Fruit fly (Drosophila melanogaster) whole organism, embryonic: ENCODE data around the gene Pdfr.

ENCODE experiments used
- Asciz ChIP-seq: fragments of 200-800 bp; sonication (Bioruptor generic); optimal IDR thresholded peaks from 2 replicates; lab custom pipeline; 2017; ENCODE audit warnings: missing biosample characterization, mild to moderate bottlenecking, missing genetic modification characterization, missing genetic modification reagents
- Atf3 ChIP-seq: fragments of 200-800 bp; sonication (Bioruptor generic); optimal IDR thresholded peaks from 3 replicates; lab custom pipeline; 2016; ENCODE audit warnings: missing biosample characterization, missing genetic modification characterization
- BEAF-32 ChIP-seq: fragments of 200-800 bp; sonication (Bioruptor generic); optimal IDR thresholded peaks from 3 replicates; lab custom pipeline; 2017; ENCODE audit warnings: missing biosample characterization, missing genetic modification characterization, mild to moderate bottlenecking, moderate library complexity, missing genetic modification reagents
- Bteb2 ChIP-seq: fragments of 200-800 bp; sonication (Bioruptor generic); optimal IDR thresholded peaks from 2 replicates; lab custom pipeline; 2016; ENCODE audit warnings: missing biosample characterization, missing genetic modification characterization
- C15 ChIP-seq: fragments of 200-800 bp; sonication (Bioruptor generic); IDR thresholded peaks from 3 replicates; pipeline ENCODE4 v1.3.6; 2022; ENCODE audit warnings: missing biosample characterization, missing genetic modification characterization
- CG10654 ChIP-seq: fragments of 200-800 bp; sonication (Bioruptor generic); optimal IDR thresholded peaks from 2 replicates; lab custom pipeline; 2016; ENCODE audit warnings: missing biosample characterization, missing genetic modification characterization
- CG10959 ChIP-seq: fragments of 200-800 bp; sonication (Bioruptor generic); IDR thresholded peaks from 2 replicates; pipeline ENCODE4 v1.3.6; 2022; ENCODE audit warnings: missing biosample characterization, missing genetic modification characterization
- CG11247 ChIP-seq: fragments of 200-800 bp; sonication (Bioruptor generic); IDR thresholded peaks from 2 replicates; pipeline ENCODE4 v1.3.6; 2022; ENCODE audit warnings: missing biosample characterization, missing genetic modification characterization
- CG11504 ChIP-seq: fragments of 200-800 bp; sonication (Bioruptor generic); optimal IDR thresholded peaks from 3 replicates; lab custom pipeline; 2019; ENCODE audit warnings: missing biosample characterization, mild to moderate bottlenecking, missing genetic modification characterization, moderate library complexity
- CG12744 ChIP-seq: fragments of 200-800 bp; sonication (Bioruptor generic); optimal IDR thresholded peaks from 2 replicates; lab custom pipeline; 2016; ENCODE audit warnings: missing biosample characterization, missing genetic modification characterization
- CG14441 ChIP-seq: fragments of 200-800 bp; sonication (Bioruptor generic); IDR thresholded peaks from 2 replicates; pipeline ENCODE4 v1.3.6; 2022; ENCODE audit warnings: missing biosample characterization, missing genetic modification characterization
- CG17186 ChIP-seq: fragments of 200-800 bp; sonication (Bioruptor generic); optimal IDR thresholded peaks from 3 replicates; lab custom pipeline; 2017; ENCODE audit warnings: missing biosample characterization, missing genetic modification reagents, missing genetic modification characterization
- CG17802 ChIP-seq: fragments of 200-800 bp; sonication (Bioruptor generic); optimal IDR thresholded peaks from 2 replicates; lab custom pipeline; 2018; ENCODE audit warnings: missing biosample characterization, mild to moderate bottlenecking, missing genetic modification characterization, moderate library complexity
- CG1832 ChIP-seq: fragments of 200-800 bp; sonication (Bioruptor generic); optimal IDR thresholded peaks from 2 replicates; lab custom pipeline; 2017; ENCODE audit warnings: missing biosample characterization, mild to moderate bottlenecking, missing genetic modification characterization, inconsistent platforms
- CG18619 ChIP-seq: fragments of 200-800 bp; sonication (Bioruptor generic); optimal IDR thresholded peaks from 3 replicates; lab custom pipeline; 2017; ENCODE audit warnings: missing biosample characterization, mild to moderate bottlenecking, missing genetic modification characterization
- CG2129 ChIP-seq: fragments of 200-800 bp; sonication (Bioruptor generic); IDR thresholded peaks from 2 replicates; pipeline ENCODE4 v1.3.6; 2022; ENCODE audit warnings: missing biosample characterization, missing genetic modification characterization; ENCODE audit not compliant: partially characterized antibody
- CG2678 ChIP-seq: fragments of 200-800 bp; sonication (Bioruptor generic); optimal IDR thresholded peaks from 3 replicates; lab custom pipeline; 2019; ENCODE audit warnings: missing biosample characterization, mild to moderate bottlenecking, missing genetic modification characterization, moderate library complexity
- CG31224 ChIP-seq: fragments of 200-800 bp; sonication (Bioruptor generic); IDR thresholded peaks from 2 replicates; pipeline ENCODE4 v1.3.6; 2022; ENCODE audit warnings: missing biosample characterization, missing genetic modification characterization
- CG31388 ChIP-seq: fragments of 200-800 bp; sonication (Bioruptor generic); optimal IDR thresholded peaks from 2 replicates; lab custom pipeline; 2016; ENCODE audit warnings: missing biosample characterization, missing genetic modification characterization
- CG3281 ChIP-seq: fragments of 200-800 bp; sonication (Bioruptor generic); optimal IDR thresholded peaks from 3 replicates; lab custom pipeline; 2017; ENCODE audit warnings: missing biosample characterization, mild to moderate bottlenecking, missing genetic modification characterization
- CG34376 ChIP-seq: fragments of 200-800 bp; sonication (Bioruptor generic); optimal IDR thresholded peaks from 2 replicates; lab custom pipeline; 2018; ENCODE audit warnings: missing biosample characterization, mild to moderate bottlenecking, missing genetic modification characterization
- CG4820 ChIP-seq: fragments of 200-800 bp; sonication (Bioruptor generic); optimal IDR thresholded peaks from 3 replicates; lab custom pipeline; 2016; ENCODE audit warnings: missing biosample characterization, missing genetic modification characterization
- CG8089 ChIP-seq: fragments of 200-800 bp; sonication (Bioruptor generic); optimal IDR thresholded peaks from 3 replicates; lab custom pipeline; 2016; ENCODE audit warnings: missing biosample characterization, missing genetic modification characterization
- CG8478 ChIP-seq: fragments of >200 bp; optimal IDR thresholded peaks from 2 replicates; lab custom pipeline; 2018
- CG9727 ChIP-seq: fragments of 200-800 bp; sonication (Bioruptor generic); optimal IDR thresholded peaks from 3 replicates; lab custom pipeline; 2017; ENCODE audit warnings: missing biosample characterization, mild to moderate bottlenecking, missing genetic modification characterization
- CHES-1-like ChIP-seq: fragments of 200-800 bp; sonication (Bioruptor generic); optimal IDR thresholded peaks from 2 replicates; lab custom pipeline; 2016; ENCODE audit warnings: missing biosample characterization, missing genetic modification characterization
- Chrac-16 ChIP-seq: fragments of 200-800 bp; sonication (Bioruptor generic); optimal IDR thresholded peaks from 3 replicates; lab custom pipeline; 2016; ENCODE audit warnings: missing biosample characterization, missing genetic modification characterization
- Drgx ChIP-seq: fragments of 200-800 bp; sonication (Bioruptor generic); IDR thresholded peaks from 2 replicates; pipeline ENCODE4 v1.3.6; 2022; ENCODE audit warnings: missing biosample characterization, missing genetic modification characterization
- Ets65A ChIP-seq: fragments of 200-800 bp; sonication (Bioruptor generic); peaks from one replicate; lab custom pipeline; 2016; ENCODE audit warnings: missing biosample characterization, missing genetic modification characterization
- Fer2 ChIP-seq: fragments of 200-800 bp; sonication (Bioruptor generic); optimal IDR thresholded peaks from 2 replicates; lab custom pipeline; 2018; ENCODE audit warnings: missing biosample characterization, mild to moderate bottlenecking, missing genetic modification characterization, moderate library complexity
- Hand ChIP-seq: fragments of 200-800 bp; sonication (Bioruptor generic); optimal IDR thresholded peaks from 2 replicates; lab custom pipeline; 2017; ENCODE audit warnings: mild to moderate bottlenecking, missing biosample characterization, missing genetic modification reagents, missing genetic modification characterization
- Hr3 ChIP-seq: fragments of 200-800 bp; sonication (Bioruptor generic); optimal IDR thresholded peaks from 3 replicates; lab custom pipeline; 2016; ENCODE audit warnings: missing biosample characterization, missing genetic modification characterization
- MTF-1 ChIP-seq: fragments of 200-800 bp; sonication (Bioruptor generic); optimal IDR thresholded peaks from 2 replicates; lab custom pipeline; 2018; ENCODE audit warnings: missing biosample characterization, mild to moderate bottlenecking, missing genetic modification characterization, borderline replicate concordance
- Meics ChIP-seq: fragments of 200-800 bp; sonication (Bioruptor generic); optimal IDR thresholded peaks from 2 replicates; lab custom pipeline; 2017; ENCODE audit warnings: missing biosample characterization, mild to moderate bottlenecking, missing genetic modification characterization
- Spps ChIP-seq: fragments of 200-800 bp; sonication (Bioruptor generic); optimal IDR thresholded peaks from 2 replicates; lab custom pipeline; 2018; ENCODE audit warnings: missing biosample characterization, mild to moderate bottlenecking, missing genetic modification characterization
- ara ChIP-seq: fragments of 200-800 bp; sonication (Bioruptor generic); IDR thresholded peaks from 2 replicates; pipeline ENCODE4 v1.3.6; 2022; ENCODE audit warnings: missing biosample characterization, missing genetic modification characterization
- btn ChIP-seq: fragments of 200-800 bp; sonication (Bioruptor generic); optimal IDR thresholded peaks from 2 replicates; lab custom pipeline; 2016; ENCODE audit warnings: missing biosample characterization, missing genetic modification characterization
- dmrt11E ChIP-seq: fragments of 200-800 bp; sonication (Bioruptor generic); optimal IDR thresholded peaks from 3 replicates; lab custom pipeline; 2018; ENCODE audit warnings: missing biosample characterization, mild to moderate bottlenecking, missing genetic modification characterization, moderate library complexity
- gem ChIP-seq: fragments of 200-800 bp; sonication (Bioruptor generic); optimal IDR thresholded peaks from 2 replicates; lab custom pipeline; 2019; ENCODE audit warnings: missing biosample characterization, mild to moderate bottlenecking, missing genetic modification characterization, moderate library complexity
- gro ChIP-seq: fragments of 200-800 bp; sonication (Bioruptor generic); optimal IDR thresholded peaks from 2 replicates; lab custom pipeline; 2016; ENCODE audit warnings: missing biosample characterization, missing genetic modification characterization
- hb ChIP-seq: fragments of 200-800 bp; sonication (Bioruptor generic); IDR thresholded peaks from 3 replicates; pipeline ENCODE4 v1.3.6; 2022; ENCODE audit warnings: missing biosample characterization, missing genetic modification characterization; ENCODE audit not compliant: partially characterized antibody
- her ChIP-seq: fragments of 200-800 bp; sonication (Bioruptor generic); optimal IDR thresholded peaks from 2 replicates; lab custom pipeline; 2016; ENCODE audit warnings: missing biosample characterization, missing genetic modification characterization
- hkb ChIP-seq, 2 experiments: fragments of 200-800 bp in 1 of 2; fragments of >200 bp in 1 of 2; sonication (Bioruptor generic) in 1 of 2; IDR thresholded peaks in 1 of 2; optimal IDR thresholded peaks in 1 of 2; 2 replicates each; pipeline versions ENCODE4 v1.3.6 to Lab custom; 2017 to 2022; ENCODE audit warnings: missing biosample characterization in 1 of 2, missing genetic modification characterization in 1 of 2
- klu ChIP-seq: fragments of 200-800 bp; sonication (Bioruptor generic); IDR thresholded peaks from 2 replicates; pipeline ENCODE4 v1.3.6; 2022; ENCODE audit warnings: missing biosample characterization, missing genetic modification characterization
- run ChIP-seq: fragments of 200-800 bp; sonication (Bioruptor generic); optimal IDR thresholded peaks from 3 replicates; lab custom pipeline; 2018; ENCODE audit warnings: missing biosample characterization, mild to moderate bottlenecking, missing genetic modification characterization
- sens ChIP-seq: fragments of 200-800 bp; sonication (Bioruptor generic); peaks from one replicate; lab custom pipeline; 2016; ENCODE audit warnings: missing biosample characterization, missing genetic modification characterization
- seq ChIP-seq: fragments of 200-800 bp; sonication (Bioruptor generic); IDR thresholded peaks from 2 replicates; pipeline ENCODE4 v1.3.6; 2022; ENCODE audit warnings: missing biosample characterization, missing genetic modification characterization
- so ChIP-seq: fragments of 200-800 bp; sonication (Bioruptor generic); IDR thresholded peaks from 3 replicates; pipeline ENCODE4 v1.3.6; 2022; ENCODE audit warnings: missing biosample characterization, missing genetic modification characterization
- stwl ChIP-seq: fragments of 200-800 bp; sonication (Bioruptor generic); optimal IDR thresholded peaks from 3 replicates; lab custom pipeline; 2018; ENCODE audit warnings: missing biosample characterization, mild to moderate bottlenecking, missing genetic modification characterization, moderate library complexity

Gene Pdfr

dm6 chrX:2608470-2609157, 56.6 kb downstream of the Pdfr start, which contains the start of gene Smyd3 (continued):
- no peak for TF ChIP-seq CG2129 (GFP tag; lab: Robert Waterston, UW)
- peak; percentile 64; the same call in 1 of the 3 replicates for TF ChIP-seq C15 (GFP tag; lab: Robert Waterston, UW)
- TF ChIP-seq CG10654 (GFP tag; lab: Kevin White, UChicago): peak; percentile 64
- TF ChIP-seq CG31388 (GFP tag; lab: Kevin White, UChicago): peak; percentile 59
- TF ChIP-seq CG10959 (GFP tag; lab: Robert Waterston, UW): peak; percentile 62
- TF ChIP-seq stwl (tag; lab: Kevin White, UChicago): peak; percentile 17
- peak; percentile 52 for TF ChIP-seq CG31224
- no peak for TF ChIP-seq gem
- TF ChIP-seq ara: peak; percentile 82
- TF ChIP-seq CG11247 (GFP tag; lab: Robert Waterston, UW): peak; percentile 71
- peak; percentile 42 for TF ChIP-seq Atf3 (GFP tag; lab: Kevin White, UChicago)
- no peak for TF ChIP-seq Asciz
- TF ChIP-seq btn (GFP tag; lab: Kevin White, UChicago): peak; percentile 17
- TF ChIP-seq dmrt11E: peak; percentile 58
- peak; percentile 18 for TF ChIP-seq CG17802 (tag; lab: Kevin White, UChicago)
- TF ChIP-seq Spps (tag; lab: Kevin White, UChicago): peak; percentile 40
- TF ChIP-seq BEAF-32 (GFP tag; lab: Kevin White, UChicago): peak; percentile 14
- peak; percentile 89 for TF ChIP-seq gro
- TF ChIP-seq CG11504 (tag; lab: Kevin White, UChicago): no peak
- peak; percentile 53; the same call in 1 of the 2 replicates for TF ChIP-seq seq
- no peak for TF ChIP-seq hb (GFP tag; lab: Robert Waterston, UW)
- no peak for TF ChIP-seq CG17186 (GFP tag; lab: Kevin White, UChicago)
- peak; percentile 69 for TF ChIP-seq Bteb2 (GFP tag; lab: Kevin White, UChicago)
- TF ChIP-seq sens: peak; percentile 95
- TF ChIP-seq Hand: peak; percentile 30
- TF ChIP-seq CHES-1-like (GFP tag; lab: Kevin White, UChicago): peak; percentile 70
- peak; percentile 73 for TF ChIP-seq CG9727 (GFP tag; lab: Kevin White, UChicago)
- TF ChIP-seq Meics (GFP tag; lab: Kevin White, UChicago): peak; percentile 81
- TF ChIP-seq CG18619 (GFP tag; lab: Kevin White, UChicago): peak; percentile 67
- peak; percentile 67 for TF ChIP-seq her
- peak; percentile 56 for TF ChIP-seq CG4820 (GFP tag; lab: Kevin White, UChicago)
- no peak for TF ChIP-seq CG1832 (GFP tag; lab: Kevin White, UChicago)
- TF ChIP-seq Hr3 (GFP tag; lab: Kevin White, UChicago): peak; percentile 72
- TF ChIP-seq Fer2 (tag; lab: Kevin White, UChicago): peak; percentile 6
- TF ChIP-seq CG2678 (tag; lab: Kevin White, UChicago): no peak
- TF ChIP-seq so (GFP tag; lab: Robert Waterston, UW): peak; percentile 69; the same call in 1 of the 3 replicates
- TF ChIP-seq run: no peak
- TF ChIP-seq CG34376 (GFP tag; lab: Kevin White, UChicago): peak; percentile 42
- TF ChIP-seq CG8478 (lab: Kevin White, UChicago): no peak
- peak; percentile 67 for TF ChIP-seq CG12744 (GFP tag; lab: Kevin White, UChicago)
- TF ChIP-seq CG3281 (GFP tag; lab: Kevin White, UChicago): peak; percentile 64
- peak; percentile 37 for TF ChIP-seq MTF-1 (GFP tag; lab: Kevin White, UChicago)
- TF ChIP-seq Drgx: peak; percentile 86
- TF ChIP-seq Ets65A (GFP tag; lab: Kevin White, UChicago): peak; percentile 97
- TF ChIP-seq hkb (optimal IDR thresholded peaks at IDR 0.05; lab: Kevin White, UChicago): no peak
- peak; percentile 88 for TF ChIP-seq hkb (GFP tag; IDR thresholded peaks at IDR 0.05; lab: Robert Waterston, UW)
- peak; percentile 87 for TF ChIP-seq CG14441
- TF ChIP-seq klu (GFP tag; lab: Robert Waterston, UW): peak; percentile 42; the same call in 1 of the 2 replicates
- peak; percentile 80 for TF ChIP-seq Chrac-16 (GFP tag; lab: Kevin White, UChicago)
- TF ChIP-seq CG8089: peak; percentile 32
